Fruit fly (Drosophila melanogaster) whole organism, embryonic: ENCODE results near the gene Ppm1.
A peak's percentile ranks its signal among the peaks of the same experiment; 100 is the strongest.

Source experiments
- Adf1 ChIP-seq: fragments of 200-800 bp; sonication (Bioruptor generic); IDR thresholded peaks from 2 replicates; pipeline ENCODE4 v1.3.6; 2022; ENCODE audit warnings: missing biosample characterization, missing genetic modification characterization
- Asciz ChIP-seq: fragments of 200-800 bp; sonication (Bioruptor generic); optimal IDR thresholded peaks from 2 replicates; lab custom pipeline; 2017; ENCODE audit warnings: missing biosample characterization, mild to moderate bottlenecking, missing genetic modification characterization, missing genetic modification reagents
- Atf6 ChIP-seq: fragments of 200-800 bp; sonication (Bioruptor generic); IDR thresholded peaks from 2 replicates; pipeline ENCODE4 v1.3.6; 2022; ENCODE audit warnings: missing biosample characterization, missing genetic modification characterization
- CG10462 ChIP-seq: fragments of 200-800 bp; sonication (Bioruptor generic); optimal IDR thresholded peaks from 2 replicates; lab custom pipeline; 2016; ENCODE audit warnings: missing biosample characterization, missing genetic modification characterization
- CG11560 ChIP-seq: fragments of 200-800 bp; sonication (Bioruptor generic); IDR thresholded peaks from 3 replicates; pipeline ENCODE4 v1.3.6; 2022; ENCODE audit warnings: missing biosample characterization, missing genetic modification characterization
- CG12299 ChIP-seq: fragments of 200-800 bp; sonication (Bioruptor generic); optimal IDR thresholded peaks from 2 replicates; lab custom pipeline; 2018; ENCODE audit warnings: missing biosample characterization, mild to moderate bottlenecking, missing genetic modification characterization
- CG12391 ChIP-seq: fragments of 200-800 bp; sonication (Bioruptor generic); optimal IDR thresholded peaks from 3 replicates; lab custom pipeline; 2018; ENCODE audit warnings: missing biosample characterization, mild to moderate bottlenecking, missing genetic modification characterization, moderate library complexity
- CG13894 ChIP-seq: fragments of 200-800 bp; sonication (Bioruptor generic); optimal IDR thresholded peaks from 3 replicates; lab custom pipeline; 2018; ENCODE audit warnings: missing biosample characterization, mild to moderate bottlenecking, missing genetic modification characterization, moderate library complexity
- CG15011 ChIP-seq: fragments of 200-800 bp; sonication (Bioruptor generic); optimal IDR thresholded peaks from 3 replicates; lab custom pipeline; 2018; ENCODE audit warnings: missing biosample characterization, mild to moderate bottlenecking, missing genetic modification characterization
- CG15479 ChIP-seq: fragments of 200-800 bp; sonication (Bioruptor generic); optimal IDR thresholded peaks from 3 replicates; lab custom pipeline; 2019; ENCODE audit warnings: missing biosample characterization, mild to moderate bottlenecking, missing genetic modification characterization, moderate library complexity
- CG17612 ChIP-seq: fragments of 200-800 bp; sonication (Bioruptor generic); IDR thresholded peaks from 2 replicates; pipeline ENCODE4 v1.3.6; 2022; ENCODE audit warnings: missing biosample characterization, missing genetic modification characterization
- CG18262 ChIP-seq: fragments of 200-800 bp; optimal IDR thresholded peaks from 3 replicates; lab custom pipeline; 2019; ENCODE audit warnings: missing biosample characterization, mild to moderate bottlenecking, missing genetic modification characterization, moderate library complexity
- CG1832 ChIP-seq: fragments of 200-800 bp; sonication (Bioruptor generic); optimal IDR thresholded peaks from 2 replicates; lab custom pipeline; 2017; ENCODE audit warnings: missing biosample characterization, mild to moderate bottlenecking, missing genetic modification characterization, inconsistent platforms
- CG2116 ChIP-seq: fragments of 200-800 bp; sonication (Bioruptor generic); optimal IDR thresholded peaks from 3 replicates; lab custom pipeline; 2018; ENCODE audit warnings: missing biosample characterization, mild to moderate bottlenecking, missing genetic modification characterization
- CG2889 ChIP-seq: fragments of 200-800 bp; sonication (Bioruptor generic); IDR thresholded peaks from 3 replicates; pipeline ENCODE4 v1.3.6; 2022; ENCODE audit warnings: missing biosample characterization, missing genetic modification characterization
- CG33213 ChIP-seq: fragments of 200-800 bp; sonication (Bioruptor generic); optimal IDR thresholded peaks from 3 replicates; lab custom pipeline; 2016; ENCODE audit warnings: missing biosample characterization, missing genetic modification characterization
- CG4328 ChIP-seq: fragments of 200-800 bp; sonication (Bioruptor generic); optimal IDR thresholded peaks from 3 replicates; lab custom pipeline; 2017; ENCODE audit warnings: missing biosample characterization, missing genetic modification reagents, missing genetic modification characterization
- CG4707 ChIP-seq: fragments of 200-800 bp; sonication (Bioruptor generic); optimal IDR thresholded peaks from 2 replicates; lab custom pipeline; 2018; ENCODE audit warnings: missing biosample characterization, mild to moderate bottlenecking, missing genetic modification characterization, moderate library complexity
- CG7963 ChIP-seq: fragments of 200-800 bp; sonication (Bioruptor generic); IDR thresholded peaks from 3 replicates; pipeline ENCODE4 v1.3.6; 2022; ENCODE audit warnings: missing biosample characterization, missing genetic modification characterization; ENCODE audit not compliant: partially characterized antibody
- CTCF ChIP-seq: fragments of 200-800 bp; sonication (Bioruptor generic); optimal IDR thresholded peaks from 2 replicates; lab custom pipeline; 2017; ENCODE audit warnings: missing biosample characterization, mild to moderate bottlenecking, missing genetic modification characterization, moderate library complexity
- Dek ChIP-seq: fragments of 200-800 bp; sonication (Bioruptor generic); optimal IDR thresholded peaks from 3 replicates; lab custom pipeline; 2019; ENCODE audit warnings: missing biosample characterization, mild to moderate bottlenecking, missing genetic modification characterization, moderate library complexity
- Dref ChIP-seq: fragments of 200-800 bp; sonication (Bioruptor generic); IDR thresholded peaks from 2 replicates; pipeline ENCODE4 v1.3.6; 2022; ENCODE audit warnings: missing biosample characterization, missing genetic modification characterization
- ERR ChIP-seq: fragments of 200-800 bp; sonication (Bioruptor generic); optimal IDR thresholded peaks from 2 replicates; lab custom pipeline; 2016; ENCODE audit warnings: missing biosample characterization, missing genetic modification characterization
- Hr39 ChIP-seq: fragments of >200 bp; optimal IDR thresholded peaks from 2 replicates; lab custom pipeline; 2017
- Hr51 ChIP-seq, 2 experiments: fragments of 200-800 bp; sonication (Bioruptor generic); optimal IDR thresholded peaks; 2 replicates in 1 of 2; 3 replicates in 1 of 2; lab custom pipeline; 2016 to 2018; ENCODE audit warnings: missing biosample characterization in 2 of 2, missing genetic modification characterization in 2 of 2, mild to moderate bottlenecking in 1 of 2, moderate library complexity in 1 of 2
- Kr ChIP-seq: fragments of 200-800 bp; sonication (Bioruptor generic); optimal IDR thresholded peaks from 2 replicates; lab custom pipeline; 2017; ENCODE audit warnings: missing biosample characterization, mild to moderate bottlenecking, missing genetic modification characterization
- Nf-YA ChIP-seq: fragments of 200-800 bp; sonication (Bioruptor generic); IDR thresholded peaks from 2 replicates; pipeline ENCODE4 v1.3.6; 2022; ENCODE audit warnings: missing biosample characterization, missing genetic modification characterization
- Stat92E ChIP-seq, 3 experiments: fragments of >200 bp in 2 of 3; fragments of 200-800 bp in 1 of 3; sonication (Bioruptor generic) in 1 of 3; optimal IDR thresholded peaks; 2 replicates each; lab custom pipeline; 2017 to 2019; ENCODE audit warnings: missing biosample characterization in 3 of 3, missing genetic modification characterization in 3 of 3, mild to moderate bottlenecking in 1 of 3, moderate library complexity in 1 of 3
- Usf ChIP-seq: fragments of 200-800 bp; sonication (Bioruptor generic); optimal IDR thresholded peaks from 2 replicates; lab custom pipeline; 2017; ENCODE audit warnings: missing genotype, missing biosample characterization, missing genetic modification characterization
- ab ChIP-seq: fragments of 200-800 bp; sonication (Bioruptor generic); optimal IDR thresholded peaks from 2 replicates; lab custom pipeline; 2016; ENCODE audit warnings: missing biosample characterization, missing genetic modification characterization
- chif ChIP-seq, 2 experiments: fragments of 200-800 bp; sonication (Bioruptor generic); optimal IDR thresholded peaks; 3 replicates each; lab custom pipeline; 2016; ENCODE audit warnings: missing biosample characterization in 2 of 2, missing genetic modification characterization in 2 of 2
- chn ChIP-seq: fragments of 200-800 bp; sonication (Bioruptor generic); optimal IDR thresholded peaks from 2 replicates; lab custom pipeline; 2016; ENCODE audit warnings: missing biosample characterization, missing genetic modification characterization
- crol ChIP-seq: fragments of 200-800 bp; sonication (Bioruptor generic); IDR thresholded peaks from 2 replicates; pipeline ENCODE4 v1.3.6; 2022; ENCODE audit warnings: missing biosample characterization, missing genetic modification characterization
- dan ChIP-seq: fragments of 200-800 bp; sonication (Bioruptor generic); IDR thresholded peaks from 2 replicates; pipeline ENCODE4 v1.3.6; 2022; ENCODE audit warnings: missing biosample characterization, missing genetic modification characterization
- dmrt99B ChIP-seq: fragments of 200-800 bp; sonication (Bioruptor generic); optimal IDR thresholded peaks from 2 replicates; lab custom pipeline; 2018; ENCODE audit warnings: missing biosample characterization, mild to moderate bottlenecking, missing genetic modification characterization, moderate library complexity
- eyg ChIP-seq: fragments of 200-800 bp; sonication (Bioruptor generic); optimal IDR thresholded peaks from 3 replicates; lab custom pipeline; 2016; ENCODE audit warnings: missing biosample characterization, missing genetic modification characterization
- grn ChIP-seq: fragments of 200-800 bp; sonication (Bioruptor generic); optimal IDR thresholded peaks from 3 replicates; lab custom pipeline; 2017; ENCODE audit warnings: missing biosample characterization, missing genetic modification characterization
- gsb ChIP-seq: fragments of 200-800 bp; sonication (Bioruptor generic); IDR thresholded peaks from 2 replicates; pipeline ENCODE4 v1.3.6; 2022; ENCODE audit warnings: missing biosample characterization, missing genetic modification characterization
- gt ChIP-seq: fragments of 200-800 bp; sonication (Bioruptor generic); IDR thresholded peaks from 2 replicates; pipeline ENCODE4 v1.3.6; 2022; ENCODE audit warnings: missing biosample characterization, missing genetic modification characterization
- hbn ChIP-seq: fragments of 200-800 bp; sonication (Bioruptor generic); IDR thresholded peaks from 2 replicates; pipeline ENCODE4 v1.3.6; 2022; ENCODE audit warnings: missing biosample characterization, missing genetic modification characterization; ENCODE audit not compliant: partially characterized antibody
- klu ChIP-seq: fragments of 200-800 bp; sonication (Bioruptor generic); IDR thresholded peaks from 2 replicates; pipeline ENCODE4 v1.3.6; 2022; ENCODE audit warnings: missing biosample characterization, missing genetic modification characterization
- kni ChIP-seq: fragments of 200-800 bp; sonication (Bioruptor generic); optimal IDR thresholded peaks from 3 replicates; lab custom pipeline; 2017; ENCODE audit warnings: mild to moderate bottlenecking, missing biosample characterization, missing genetic modification reagents, missing genetic modification characterization
- nau ChIP-seq: fragments of 200-800 bp; sonication (Bioruptor generic); optimal IDR thresholded peaks from 3 replicates; lab custom pipeline; 2017; ENCODE audit warnings: missing biosample characterization, mild to moderate bottlenecking, missing genetic modification characterization, missing genetic modification reagents
- salm ChIP-seq: fragments of 200-800 bp; sonication (Bioruptor generic); optimal IDR thresholded peaks from 2 replicates; lab custom pipeline; 2018; ENCODE audit warnings: missing biosample characterization, mild to moderate bottlenecking, missing genetic modification characterization
- shn ChIP-seq: fragments of 200-800 bp; sonication (Bioruptor generic); optimal IDR thresholded peaks from 3 replicates; lab custom pipeline; 2016; ENCODE audit warnings: missing biosample characterization, missing genetic modification characterization
- slp2 ChIP-seq: fragments of 200-800 bp; sonication (Bioruptor generic); optimal IDR thresholded peaks from 2 replicates; lab custom pipeline; 2016; ENCODE audit warnings: missing biosample characterization, missing genetic modification characterization
- sr ChIP-seq: fragments of 200-800 bp; sonication (Bioruptor generic); IDR thresholded peaks from 3 replicates; pipeline ENCODE4 v1.3.6; 2022; ENCODE audit warnings: missing biosample characterization, missing genetic modification characterization
- ssp ChIP-seq: fragments of 200-800 bp; sonication (Bioruptor generic); IDR thresholded peaks from 2 replicates; pipeline ENCODE4 v1.3.6; 2022; ENCODE audit warnings: missing biosample characterization, missing genetic modification characterization
- tio ChIP-seq: fragments of 200-800 bp; sonication (Bioruptor generic); optimal IDR thresholded peaks from 2 replicates; lab custom pipeline; 2017; ENCODE audit warnings: missing biosample characterization, missing genetic modification characterization, inconsistent platforms
- zf30C ChIP-seq: fragments of 200-800 bp; sonication (Bioruptor generic); optimal IDR thresholded peaks from 3 replicates; lab custom pipeline; 2018; ENCODE audit warnings: missing biosample characterization, mild to moderate bottlenecking, missing genetic modification characterization
- zfh1 ChIP-seq: fragments of 200-800 bp; sonication (Bioruptor generic); IDR thresholded peaks from 3 replicates; pipeline ENCODE4 v1.3.6; 2022; ENCODE audit warnings: missing biosample characterization, missing genetic modification characterization

Ppm1 gene

dm6 chr3L:624203-624914 lies 43.2 kb downstream of the Ppm1 start (continued):
- TF ChIP-seq Hr51 (GFP tag; optimal IDR thresholded peaks at IDR 0.05; lab: Kevin White, UChicago) (no peak), kni (peak; percentile 18), dmrt99B (tag; lab: Kevin White, UChicago) (no peak), CG10462 (GFP tag; lab: Kevin White, UChicago) (no peak), tio (GFP tag; lab: Kevin White, UChicago) (no peak), CG2889 (GFP tag; lab: Robert Waterston, UW) (no peak), CG15011 (GFP tag; lab: Kevin White, UChicago) (no peak), Kr (GFP tag; lab: Kevin White, UChicago) (no peak), Nf-YA (GFP tag; lab: Robert Waterston, UW) (no peak), Usf (GFP tag; lab: Kevin White, UChicago) (no peak), ERR (no peak), Dek (tag; lab: Kevin White, UChicago) (no peak), Atf6 (GFP tag; lab: Robert Waterston, UW) (no peak), gsb (GFP tag; lab: Robert Waterston, UW) (no peak), CG33213 (no peak), CG12391 (tag; lab: Kevin White, UChicago) (no peak), eyg (no peak), nau (GFP tag; lab: Kevin White, UChicago) (no peak), CG11560 (tag; lab: Robert Waterston, UW) (no peak), CG17612 (GFP tag; lab: Robert Waterston, UW) (no peak), Stat92E (GFP tag; optimal IDR thresholded peaks at IDR 0.05; lab: Kevin White, UChicago) (peak in 1 of 3 experiments; percentile 38), klu (GFP tag; lab: Robert Waterston, UW) (no peak), Hr39 (lab: Kevin White, UChicago) (no peak), CG4328 (GFP tag; lab: Kevin White, UChicago) (no peak), Dref (GFP tag; lab: Robert Waterston, UW) (no peak), CG18262 (tag; lab: Kevin White, UChicago) (no peak), CG4707 (GFP tag; lab: Kevin White, UChicago) (no peak), zfh1 (GFP tag; lab: Robert Waterston, UW) (0 out of 3 replicates have a peak, but pooled peaks have one; percentile 25), CG12299 (tag; lab: Kevin White, UChicago) (no peak), hbn (GFP tag; lab: Robert Waterston, UW) (no peak), ssp (GFP tag; lab: Robert Waterston, UW) (no peak), CG13894 (tag; lab: Kevin White, UChicago) (no peak), CTCF (GFP tag; lab: Kevin White, UChicago) (no peak), salm (tag; lab: Kevin White, UChicago) (peak; percentile 1), CG7963 (GFP tag; lab: Robert Waterston, UW) (no peak), shn (no peak), CG2116 (GFP tag; lab: Kevin White, UChicago) (no peak), grn (GFP tag; lab: Kevin White, UChicago) (no peak), sr (no peak), ab (GFP tag; lab: Kevin White, UChicago) (no peak), chn (GFP tag; lab: Kevin White, UChicago) (no peak), CG1832 (GFP tag; lab: Kevin White, UChicago) (no peak), gt (no peak), Asciz (GFP tag; lab: Kevin White, UChicago) (no peak), CG15479 (GFP tag; lab: Kevin White, UChicago) (peak; percentile 78), dan (GFP tag; lab: Robert Waterston, UW) (no peak), crol (GFP tag; lab: Robert Waterston, UW) (peak; percentile 92), zf30C (GFP tag; lab: Kevin White, UChicago) (peak; percentile 30), chif (GFP tag; optimal IDR thresholded peaks at IDR 0.05; lab: Kevin White, UChicago) (no peak), Adf1 (no peak), slp2 (GFP tag; lab: Kevin White, UChicago) (no peak)
